Worm (Caenorhabditis elegans): Measurements from ENCODE around the gene ZK856.6.

DNA sequence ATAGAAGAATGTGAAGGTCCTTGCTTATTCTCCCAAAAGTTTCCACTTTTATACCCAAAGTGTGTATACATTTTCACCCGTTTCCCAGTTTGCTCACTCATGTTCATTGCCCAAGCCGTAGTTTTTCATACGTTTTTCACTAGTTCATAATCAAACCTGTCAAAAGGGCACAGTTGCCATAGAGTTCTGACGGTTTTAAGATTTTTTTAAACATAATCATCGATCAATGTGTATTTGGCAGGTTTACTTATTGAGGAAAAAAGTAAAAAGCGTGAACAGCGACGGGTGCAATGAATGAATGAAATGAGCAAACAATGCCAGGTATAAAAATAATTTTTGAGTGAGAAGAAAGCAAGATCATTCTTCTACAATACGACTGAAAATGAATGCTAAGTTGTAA, 22.8 kb downstream of the ZK856.6 start, which contains the start of the genes fipr-5 and fipr-9:
- TF ChIP-seq daf-12 (tag; optimal IDR thresholded peaks at IDR 0.05): no peak
- no peak for TF ChIP-seq nhr-237 (tag; optimal IDR thresholded peaks at IDR 0.05)
- TF ChIP-seq nhr-11 (tag; optimal IDR thresholded peaks at IDR 0.05): no peak
- no peak for TF ChIP-seq skn-1 (tag; optimal IDR thresholded peaks at IDR 0.05)
- TF ChIP-seq mml-1 (tag; optimal IDR thresholded peaks at IDR 0.05): no peak

All from whole organism, L3 larva.